Worm (Caenorhabditis elegans) whole organism, young adult: ENCODE measurements around the gene F19H8.2.

ENCODE experiments used
- egrh-3 ChIP-seq: fragments of 200-800 bp; sonication (Bioruptor generic); IDR thresholded peaks from 2 replicates; pipeline ENCODE4 v1.3.6; 2022; ENCODE audit warnings: missing genetic modification reagents, missing genetic modification characterization, missing compliant biosample characterization
- nhr-80 ChIP-seq: sonication (generic microtip); optimal IDR thresholded peaks from 2 replicates; lab custom pipeline; 2016; ENCODE audit warnings: missing genetic modification characterization, missing compliant biosample characterization
- rpc-1 ChIP-seq, 2 experiments: fragments of 150-350 bp in 1 of 2; sonication (generic microtip) in 1 of 2; optimal IDR thresholded peaks; 2 replicates each; lab custom pipeline; 2014 to 2018; ENCODE audit warnings: missing biosample characterization in 1 of 2, missing genetic modification characterization in 1 of 2, missing genetic modification reagents in 1 of 2, missing genotype in 1 of 2

- TF ChIP-seq nhr-80 (tag; lab: Kevin White, UChicago) (no peak), egrh-3 (GFP tag; lab: Robert Waterston, UW) (no peak), rpc-1 (optimal IDR thresholded peaks at IDR 0.05; lab: Kevin White, UChicago) (no peak), rpc-1 (tag; optimal IDR thresholded peaks at IDR 0.05; lab: Kevin White, UChicago) (no peak)
These were observed 14.0 kb downstream of the F19H8.2 start, which contains the start of gene C01G12.7 for ce11 chrII:14591699-14592098.
